Worm (Caenorhabditis elegans) whole organism, L2 larva: Measurements from ENCODE around the gene cubn-1.

Source experiments
- C34F6.9 ChIP-seq: fragments of 150-350 bp; optimal IDR thresholded peaks from 2 replicates; lab custom pipeline; 2014; ENCODE audit warnings: missing biosample characterization, missing genetic modification characterization
- F13H6.1 ChIP-seq: sonication (generic microtip); optimal IDR thresholded peaks from 2 replicates; lab custom pipeline; 2016; ENCODE audit warnings: missing genetic modification characterization, missing compliant biosample characterization
- R02D3.7 ChIP-seq: fragments of 150-350 bp; optimal IDR thresholded peaks from 2 replicates; lab custom pipeline; 2014; ENCODE audit warnings: missing biosample characterization, missing genetic modification characterization
- Y55F3AM.14 ChIP-seq: fragments of 200-800 bp; sonication (Bioruptor generic); optimal IDR thresholded peaks from 2 replicates; lab custom pipeline; 2018; ENCODE audit warnings: mild to moderate bottlenecking, missing genetic modification characterization, missing compliant biosample characterization
- ZK546.5 ChIP-seq: sonication (generic microtip); optimal IDR thresholded peaks from 2 replicates; lab custom pipeline; 2017; ENCODE audit warnings: missing biosample characterization, missing genetic modification characterization
- alr-1 ChIP-seq: fragments of 150-350 bp; optimal IDR thresholded peaks from 2 replicates; lab custom pipeline; 2014; ENCODE audit warnings: missing biosample characterization, missing genetic modification characterization
- ama-1 ChIP-seq: fragments of 150-350 bp; optimal IDR thresholded peaks from 2 replicates; lab custom pipeline; 2018; ENCODE audit warnings: inconsistent platforms
- blmp-1 ChIP-seq: sonication (generic microtip); optimal IDR thresholded peaks from 2 replicates; lab custom pipeline; 2017; ENCODE audit warnings: missing genetic modification characterization, mild to moderate bottlenecking, missing compliant biosample characterization, antibody characterized with exemption, moderate library complexity; ENCODE audit not compliant: insufficient read depth
- crh-2 ChIP-seq: sonication (generic microtip); optimal IDR thresholded peaks from 2 replicates; lab custom pipeline; 2017; ENCODE audit warnings: missing biosample characterization, missing genetic modification characterization
- dmd-4 ChIP-seq: sonication (generic microtip); optimal IDR thresholded peaks from 2 replicates; lab custom pipeline; 2017; ENCODE audit warnings: missing biosample characterization, missing genetic modification characterization
- egl-27 ChIP-seq: sonication (generic microtip); optimal IDR thresholded peaks from 3 replicates; lab custom pipeline; 2017; ENCODE audit warnings: missing biosample characterization, missing genetic modification reagents, missing genetic modification characterization
- fos-1 ChIP-seq: fragments of 150-350 bp; optimal IDR thresholded peaks from 2 replicates; lab custom pipeline; 2014; ENCODE audit warnings: missing biosample characterization, missing genetic modification characterization
- gmeb-1 ChIP-seq: fragments of 150-350 bp; optimal IDR thresholded peaks from 2 replicates; lab custom pipeline; 2014; ENCODE audit warnings: missing biosample characterization, missing genetic modification characterization
- lin-11 ChIP-seq: fragments of 150-350 bp; sonication (generic microtip); optimal IDR thresholded peaks from 2 replicates; lab custom pipeline; 2014; ENCODE audit warnings: missing biosample characterization, missing genetic modification characterization, inconsistent platforms, mixed read lengths
- lin-13 ChIP-seq: fragments of 150-350 bp; optimal IDR thresholded peaks from 2 replicates; lab custom pipeline; 2014; ENCODE audit warnings: missing biosample characterization, missing genetic modification reagents, missing genetic modification characterization
- mab-5 ChIP-seq: fragments of 150-350 bp; optimal IDR thresholded peaks from 2 replicates; lab custom pipeline; 2014; ENCODE audit warnings: missing biosample characterization, missing genetic modification characterization
- mbf-1 ChIP-seq: sonication (generic microtip); optimal IDR thresholded peaks from 2 replicates; lab custom pipeline; 2017; ENCODE audit warnings: missing biosample characterization, missing genetic modification characterization
- nhr-11 ChIP-seq: fragments of 150-350 bp; optimal IDR thresholded peaks from 2 replicates; lab custom pipeline; 2014; ENCODE audit warnings: missing biosample characterization, missing genetic modification characterization
- nhr-12 ChIP-seq: fragments of 150-350 bp; optimal IDR thresholded peaks from 2 replicates; lab custom pipeline; 2014; ENCODE audit warnings: missing biosample characterization, missing genetic modification characterization
- nhr-129 ChIP-seq: fragments of 150-350 bp; optimal IDR thresholded peaks from 2 replicates; lab custom pipeline; 2014; ENCODE audit warnings: missing biosample characterization, missing genetic modification characterization
- nhr-21 ChIP-seq: fragments of 150-350 bp; optimal IDR thresholded peaks from 2 replicates; lab custom pipeline; 2014; ENCODE audit warnings: missing biosample characterization, missing genetic modification characterization
- nhr-23 ChIP-seq: fragments of 150-350 bp; optimal IDR thresholded peaks from 2 replicates; lab custom pipeline; 2014; ENCODE audit warnings: missing biosample characterization, missing genetic modification reagents, missing genetic modification characterization
- nhr-237 ChIP-seq: fragments of 150-350 bp; optimal IDR thresholded peaks from 2 replicates; lab custom pipeline; 2014; ENCODE audit warnings: missing biosample characterization, missing genetic modification characterization
- nhr-25 ChIP-seq: fragments of 150-350 bp; sonication (generic microtip); optimal IDR thresholded peaks from 3 replicates; lab custom pipeline; 2014; ENCODE audit warnings: missing biosample characterization, missing genetic modification characterization
- nhr-6 ChIP-seq: fragments of 150-350 bp; optimal IDR thresholded peaks from 2 replicates; lab custom pipeline; 2014; ENCODE audit warnings: missing biosample characterization, missing genetic modification characterization
- nhr-77 ChIP-seq: fragments of 150-350 bp; optimal IDR thresholded peaks from 2 replicates; lab custom pipeline; 2014; ENCODE audit warnings: missing biosample characterization, missing genetic modification characterization
- sem-4 ChIP-seq: fragments of 150-350 bp; optimal IDR thresholded peaks from 2 replicates; lab custom pipeline; 2014; ENCODE audit warnings: missing biosample characterization, missing genetic modification reagents, missing genetic modification characterization
- sma-3 ChIP-seq: sonication (generic microtip); optimal IDR thresholded peaks from 2 replicates; lab custom pipeline; 2016; ENCODE audit warnings: missing genetic modification reagents, missing genetic modification characterization, missing compliant biosample characterization
- sma-9 ChIP-seq, 2 experiments: fragments of 150-350 bp in 1 of 2; sonication (generic microtip) in 1 of 2; optimal IDR thresholded peaks; 2 replicates each; lab custom pipeline; 2014 to 2016; ENCODE audit warnings: missing genetic modification characterization in 2 of 2, mild to moderate bottlenecking in 1 of 2, missing biosample characterization in 1 of 2, missing compliant biosample characterization in 1 of 2, missing genetic modification reagents in 1 of 2, moderate library complexity in 1 of 2
- snpc-4 ChIP-seq: fragments of 150-350 bp; optimal IDR thresholded peaks from 2 replicates; lab custom pipeline; 2014; ENCODE audit warnings: missing biosample characterization, missing genetic modification characterization
- unc-55 ChIP-seq: fragments of 150-350 bp; sonication (generic microtip); optimal IDR thresholded peaks from 3 replicates; lab custom pipeline; 2014; ENCODE audit warnings: missing biosample characterization, missing genetic modification reagents, missing genetic modification characterization
- unc-62 ChIP-seq: fragments of 150-350 bp; optimal IDR thresholded peaks from 2 replicates; lab custom pipeline; 2014; ENCODE audit warnings: missing biosample characterization, missing genetic modification reagents, missing genetic modification characterization
- zag-1 ChIP-seq: fragments of 150-350 bp; optimal IDR thresholded peaks from 2 replicates; lab custom pipeline; 2014; ENCODE audit warnings: missing biosample characterization, missing genetic modification characterization
- ztf-1 ChIP-seq: fragments of 200-800 bp; sonication (Bioruptor generic); conservative IDR thresholded peaks from 2 replicates; pipeline ENCODE4 v1.3.6; 2022; ENCODE audit warnings: missing genetic modification characterization, missing compliant biosample characterization
- ztf-11 ChIP-seq: sonication (generic microtip); optimal IDR thresholded peaks from 2 replicates; lab custom pipeline; 2017; ENCODE audit warnings: missing biosample characterization, missing genetic modification characterization

Gene cubn-1

ce11 chrV:12611029-12611428 is at the start of gene cubn-1:
cubn-1 (plus strand) TSS chrV:12611329.
- TF ChIP-seq snpc-4 (tag; lab: Kevin White, UChicago) (no peak), nhr-25 (tag; lab: Kevin White, UChicago) (no peak), lin-13 (GFP tag; lab: Kevin White, UChicago) (no peak), nhr-12 (tag; lab: Kevin White, UChicago) (no peak), unc-55 (no peak), R02D3.7 (no peak)

- TF ChIP-seq F13H6.1 (tag; lab: Kevin White, UChicago) (no peak), nhr-6 (tag; lab: Kevin White, UChicago) (no peak), blmp-1 (tag; lab: Kevin White, UChicago) (no peak), zag-1 (tag; lab: Kevin White, UChicago) (no peak), ZK546.5 (tag; lab: Kevin White, UChicago) (no peak), alr-1 (tag; lab: Kevin White, UChicago) (no peak), C34F6.9 (tag; lab: Kevin White, UChicago) (no peak)
These were observed 47.9 kb upstream of the cubn-1 start, which contains the start of gene mrps-5 for ce11 chrV:12563187-12563586. mrps-5 (plus strand) TSS chrV:12563487.

- TF ChIP-seq sma-9 (GFP tag; optimal IDR thresholded peaks at IDR 0.05; lab: Kevin White, UChicago): peak; percentile 9
- TF ChIP-seq sma-9 (tag; optimal IDR thresholded peaks at IDR 0.05; lab: Kevin White, UChicago): no peak
- TF ChIP-seq mbf-1 (tag; lab: Kevin White, UChicago): no peak
- TF ChIP-seq, all 48 proteins: peak for 1
These were observed 46.2 kb upstream of the cubn-1 start for ce11 chrV:12564902-12565301.

- TF ChIP-seq F13H6.1 (tag; lab: Kevin White, UChicago) (no peak), nhr-21 (no peak), lin-11 (tag; lab: Kevin White, UChicago) (no peak), sma-3 (no peak), fos-1 (tag; lab: Kevin White, UChicago) (no peak), nhr-237 (tag; lab: Kevin White, UChicago) (no peak), Y55F3AM.14 (GFP tag; lab: Kevin White, UChicago) (no peak), nhr-77 (tag; lab: Kevin White, UChicago) (no peak), nhr-23 (tag; lab: Kevin White, UChicago) (no peak)
These were observed 43.8 kb upstream of the cubn-1 start for ce11 chrV:12567312-12567711.

ce11 chrV:12567850-12568249 is 43.3 kb upstream of the cubn-1 start, which contains the start of gene E02A10.4:
E02A10.4 (minus strand) TSS chrV:12567950.
- no peak for TF ChIP-seq unc-55
- no peak for TF ChIP-seq sem-4
- TF ChIP-seq unc-62 (GFP tag; lab: Kevin White, UChicago): no peak
- TF ChIP-seq R02D3.7: no peak
- no peak for TF ChIP-seq ztf-1 (GFP tag; lab: Robert Waterston, UW)
- TF ChIP-seq crh-2: no peak
- TF ChIP-seq nhr-237 (tag; lab: Kevin White, UChicago): no peak
- no peak for TF ChIP-seq snpc-4 (tag; lab: Kevin White, UChicago)
- no peak for TF ChIP-seq C34F6.9 (tag; lab: Kevin White, UChicago)
- TF ChIP-seq Y55F3AM.14 (GFP tag; lab: Kevin White, UChicago): no peak
- TF ChIP-seq alr-1 (tag; lab: Kevin White, UChicago): no peak
- TF ChIP-seq nhr-21: no peak
- no peak for TF ChIP-seq nhr-129 (tag; lab: Kevin White, UChicago)
- TF ChIP-seq egl-27 (tag; lab: Kevin White, UChicago): no peak
- no peak for TF ChIP-seq F13H6.1 (tag; lab: Kevin White, UChicago)
- no peak for TF ChIP-seq dmd-4 (tag; lab: Kevin White, UChicago)
- no peak for TF ChIP-seq gmeb-1 (tag; lab: Kevin White, UChicago)

ce11 chrV:12570271-12570670 is 40.9 kb upstream of the cubn-1 start:
- TF ChIP-seq nhr-25 (tag; lab: Kevin White, UChicago) (no peak), dmd-4 (tag; lab: Kevin White, UChicago) (no peak), nhr-77 (tag; lab: Kevin White, UChicago) (no peak), ztf-11 (no peak), unc-55 (no peak), mbf-1 (tag; lab: Kevin White, UChicago) (no peak), lin-13 (GFP tag; lab: Kevin White, UChicago) (no peak), sem-4 (no peak), nhr-237 (tag; lab: Kevin White, UChicago) (no peak), nhr-11 (tag; lab: Kevin White, UChicago) (no peak), snpc-4 (tag; lab: Kevin White, UChicago) (no peak), ama-1 (lab: Kevin White, UChicago) (no peak), C34F6.9 (tag; lab: Kevin White, UChicago) (no peak), mab-5 (no peak), crh-2 (no peak), fos-1 (tag; lab: Kevin White, UChicago) (no peak), nhr-21 (no peak)
